Worm (Caenorhabditis elegans) whole organism, L2 larva: ENCODE data around the gene lrpc-1.

Experiments used
- nhr-23 ChIP-seq: fragments of 150-350 bp; optimal IDR thresholded peaks from 2 replicates; lab custom pipeline; 2014; ENCODE audit warnings: missing biosample characterization, missing genetic modification reagents, missing genetic modification characterization
- skn-1 ChIP-seq: sonication (generic microtip); optimal IDR thresholded peaks from 2 replicates; lab custom pipeline; 2017; ENCODE audit warnings: missing biosample characterization, missing genetic modification characterization

- TF ChIP-seq skn-1 (tag; lab: Kevin White, UChicago) (no peak), nhr-23 (tag; lab: Kevin White, UChicago) (no peak)
Observed at ce11 chrV:5606255-5606654, 6.8 kb downstream of the lrpc-1 start, which contains the start of gene CD4.1.
